Fruit fly (Drosophila melanogaster): ENCODE results near the gene CG34357.

- no peak for TF ChIP-seq CTCF (optimal IDR thresholded peaks at IDR 0.05)
- no peak for TF ChIP-seq CG8478 (optimal IDR thresholded peaks at IDR 0.05)
These were observed 20.7 kb upstream of the CG34357 start, which contains the start of gene CG32945 for dm6 chr3R:4578544-4578943.

All from S2 (cell line).